Fruit fly (Drosophila melanogaster) whole organism, embryonic: ENCODE results near the gene Ets97D.

Source experiments
- CG12391 ChIP-seq: fragments of 200-800 bp; sonication (Bioruptor generic); optimal IDR thresholded peaks from 3 replicates; lab custom pipeline; 2018; ENCODE audit warnings: missing biosample characterization, mild to moderate bottlenecking, missing genetic modification characterization, moderate library complexity
- CG12769 ChIP-seq: fragments of 200-800 bp; sonication (Bioruptor generic); optimal IDR thresholded peaks from 2 replicates; lab custom pipeline; 2019; ENCODE audit warnings: missing biosample characterization, mild to moderate bottlenecking, missing genetic modification characterization, moderate library complexity
- CG13123 ChIP-seq: fragments of 200-800 bp; sonication (Bioruptor generic); optimal IDR thresholded peaks from 2 replicates; lab custom pipeline; 2016; ENCODE audit warnings: missing biosample characterization, missing genetic modification characterization
- CG13894 ChIP-seq: fragments of 200-800 bp; sonication (Bioruptor generic); optimal IDR thresholded peaks from 3 replicates; lab custom pipeline; 2018; ENCODE audit warnings: missing biosample characterization, mild to moderate bottlenecking, missing genetic modification characterization, moderate library complexity
- CG14710 ChIP-seq: fragments of 200-800 bp; sonication (Bioruptor generic); optimal IDR thresholded peaks from 3 replicates; lab custom pipeline; 2019; ENCODE audit warnings: missing biosample characterization, mild to moderate bottlenecking, missing genetic modification characterization, moderate library complexity
- CG15514 ChIP-seq: fragments of 200-800 bp; sonication (Bioruptor generic); optimal IDR thresholded peaks from 3 replicates; lab custom pipeline; 2017; ENCODE audit warnings: missing biosample characterization, missing genetic modification characterization, mild to moderate bottlenecking, moderate library complexity, missing genetic modification reagents
- CG1602 ChIP-seq: fragments of 200-800 bp; sonication (Bioruptor generic); optimal IDR thresholded peaks from 3 replicates; lab custom pipeline; 2016; ENCODE audit warnings: missing biosample characterization, missing genetic modification characterization
- CG18476 ChIP-seq: fragments of 200-800 bp; sonication (Bioruptor generic); optimal IDR thresholded peaks from 2 replicates; lab custom pipeline; 2016; ENCODE audit warnings: missing biosample characterization, mild to moderate bottlenecking, missing genetic modification characterization
- CG18619 ChIP-seq: fragments of 200-800 bp; sonication (Bioruptor generic); optimal IDR thresholded peaks from 3 replicates; lab custom pipeline; 2017; ENCODE audit warnings: missing biosample characterization, mild to moderate bottlenecking, missing genetic modification characterization
- CG2202 ChIP-seq: fragments of 200-800 bp; sonication (Bioruptor generic); optimal IDR thresholded peaks from 2 replicates; lab custom pipeline; 2018; ENCODE audit warnings: missing biosample characterization, mild to moderate bottlenecking, missing genetic modification characterization
- CG2712 ChIP-seq: fragments of 200-800 bp; optimal IDR thresholded peaks from 3 replicates; lab custom pipeline; 2019; ENCODE audit warnings: missing biosample characterization, mild to moderate bottlenecking, missing genetic modification characterization, moderate library complexity
- CG31441 ChIP-seq: fragments of 200-800 bp; sonication (Bioruptor generic); IDR thresholded peaks from 2 replicates; pipeline ENCODE4 v1.3.6; 2022; ENCODE audit warnings: missing biosample characterization, missing genetic modification characterization
- CG32767 ChIP-seq: fragments of 200-800 bp; sonication (Bioruptor generic); IDR thresholded peaks from 2 replicates; pipeline ENCODE4 v1.3.6; 2022; ENCODE audit warnings: missing biosample characterization, missing genetic modification characterization
- CG3281 ChIP-seq: fragments of 200-800 bp; sonication (Bioruptor generic); optimal IDR thresholded peaks from 3 replicates; lab custom pipeline; 2017; ENCODE audit warnings: missing biosample characterization, mild to moderate bottlenecking, missing genetic modification characterization
- CG3407 ChIP-seq: fragments of 200-800 bp; sonication (Bioruptor generic); optimal IDR thresholded peaks from 2 replicates; lab custom pipeline; 2018; ENCODE audit warnings: missing biosample characterization, mild to moderate bottlenecking, missing genetic modification characterization
- CG4328 ChIP-seq: fragments of 200-800 bp; sonication (Bioruptor generic); optimal IDR thresholded peaks from 3 replicates; lab custom pipeline; 2017; ENCODE audit warnings: missing biosample characterization, missing genetic modification reagents, missing genetic modification characterization
- CG4424 ChIP-seq: fragments of 200-800 bp; sonication (Bioruptor generic); optimal IDR thresholded peaks from 3 replicates; lab custom pipeline; 2016; ENCODE audit warnings: missing biosample characterization, missing genetic modification characterization
- CG4617 ChIP-seq: fragments of 200-800 bp; sonication (Bioruptor generic); optimal IDR thresholded peaks from 3 replicates; lab custom pipeline; 2016; ENCODE audit warnings: missing biosample characterization, missing genetic modification characterization, borderline replicate concordance
- CG4730 ChIP-seq: fragments of 200-800 bp; sonication (Bioruptor generic); IDR thresholded peaks from 2 replicates; pipeline ENCODE4 v1.3.6; 2022; ENCODE audit warnings: missing biosample characterization, missing genetic modification characterization
- CG8290 ChIP-seq, 3 experiments: fragments of 200-800 bp; sonication (Bioruptor generic); optimal IDR thresholded peaks; 2 replicates each; lab custom pipeline; 2016 to 2019; ENCODE audit warnings: missing biosample characterization in 3 of 3, missing genetic modification characterization in 3 of 3, mild to moderate bottlenecking in 2 of 3, moderate library complexity in 1 of 3
- CG9797 ChIP-seq: fragments of 200-800 bp; sonication (Bioruptor generic); optimal IDR thresholded peaks from 3 replicates; lab custom pipeline; 2018; ENCODE audit warnings: missing biosample characterization, mild to moderate bottlenecking, missing genetic modification characterization
- Dip2 ChIP-seq: fragments of 200-800 bp; sonication (Bioruptor generic); IDR thresholded peaks from 2 replicates; pipeline ENCODE4 v1.3.6; 2022; ENCODE audit warnings: missing biosample characterization, missing genetic modification characterization
- Elba2 ChIP-seq: fragments of 200-800 bp; sonication (Bioruptor generic); optimal IDR thresholded peaks from 3 replicates; lab custom pipeline; 2016; ENCODE audit warnings: missing biosample characterization, missing genetic modification characterization
- Fer1 ChIP-seq: fragments of 200-800 bp; sonication (Bioruptor generic); optimal IDR thresholded peaks from 2 replicates; lab custom pipeline; 2017; ENCODE audit warnings: missing biosample characterization, mild to moderate bottlenecking, missing genetic modification characterization
- Hand ChIP-seq: fragments of 200-800 bp; sonication (Bioruptor generic); optimal IDR thresholded peaks from 2 replicates; lab custom pipeline; 2017; ENCODE audit warnings: mild to moderate bottlenecking, missing biosample characterization, missing genetic modification reagents, missing genetic modification characterization
- Hmr ChIP-seq: fragments of 200-800 bp; sonication (Bioruptor generic); optimal IDR thresholded peaks from 3 replicates; lab custom pipeline; 2017; ENCODE audit warnings: mild to moderate bottlenecking, missing biosample characterization, missing genetic modification reagents, missing genetic modification characterization
- Med ChIP-seq: fragments of 200-800 bp; sonication (Bioruptor generic); peaks from one replicate; lab custom pipeline; 2016; ENCODE audit warnings: missing biosample characterization, missing genetic modification characterization, mild to moderate bottlenecking, inconsistent platforms, moderate library complexity
- Scr ChIP-seq: fragments of 200-800 bp; sonication (Bioruptor generic); IDR thresholded peaks from 2 replicates; pipeline ENCODE4 v1.3.6; 2022; ENCODE audit warnings: missing biosample characterization, missing genetic modification characterization; ENCODE audit not compliant: partially characterized antibody
- Sox102F ChIP-seq: fragments of 200-800 bp; sonication (Bioruptor generic); optimal IDR thresholded peaks from 2 replicates; lab custom pipeline; 2018; ENCODE audit warnings: missing biosample characterization, mild to moderate bottlenecking, missing genetic modification characterization, moderate library complexity
- abd-A ChIP-seq: fragments of 200-800 bp; sonication (Bioruptor generic); optimal IDR thresholded peaks from 3 replicates; lab custom pipeline; 2019; ENCODE audit warnings: missing biosample characterization, mild to moderate bottlenecking, missing genetic modification characterization, moderate library complexity
- ap ChIP-seq: fragments of 200-800 bp; sonication (Bioruptor generic); IDR thresholded peaks from 2 replicates; pipeline ENCODE4 v1.3.6; 2022; ENCODE audit warnings: missing biosample characterization, missing genetic modification characterization
- ash1 ChIP-seq: fragments of 200-800 bp; sonication (Bioruptor generic); optimal IDR thresholded peaks from 2 replicates; lab custom pipeline; 2018; ENCODE audit warnings: missing biosample characterization, mild to moderate bottlenecking, missing genetic modification characterization
- bab2 ChIP-seq: fragments of 200-800 bp; sonication (Bioruptor generic); optimal IDR thresholded peaks from 2 replicates; lab custom pipeline; 2016; ENCODE audit warnings: missing biosample characterization, missing genetic modification characterization
- bigmax ChIP-seq: fragments of 200-800 bp; sonication (Bioruptor generic); optimal IDR thresholded peaks from 2 replicates; lab custom pipeline; 2018; ENCODE audit warnings: missing biosample characterization, mild to moderate bottlenecking, missing genetic modification characterization
- bsh ChIP-seq, 2 experiments: fragments of 200-800 bp; sonication (Bioruptor generic); optimal IDR thresholded peaks; 2 replicates each; lab custom pipeline; 2017 to 2018; ENCODE audit warnings: mild to moderate bottlenecking in 2 of 2, missing biosample characterization in 2 of 2, missing genetic modification characterization in 2 of 2, moderate library complexity in 1 of 2
- chinmo ChIP-seq: fragments of 200-800 bp; sonication (Bioruptor generic); IDR thresholded peaks from 4 replicates; pipeline ENCODE4 v1.3.6; 2022; ENCODE audit warnings: missing biosample characterization, missing genetic modification characterization; ENCODE audit not compliant: partially characterized antibody
- corto ChIP-seq: fragments of 200-800 bp; sonication (Bioruptor generic); optimal IDR thresholded peaks from 2 replicates; lab custom pipeline; 2016; ENCODE audit warnings: missing biosample characterization, mild to moderate bottlenecking, missing genetic modification characterization, moderate library complexity
- dysf ChIP-seq: fragments of 200-800 bp; sonication (Bioruptor generic); IDR thresholded peaks from 3 replicates; pipeline ENCODE4 v1.3.6; 2022; ENCODE audit warnings: missing biosample characterization, missing genetic modification characterization
- gsb-n ChIP-seq: fragments of 200-800 bp; sonication (Bioruptor generic); optimal IDR thresholded peaks from 3 replicates; lab custom pipeline; 2018; ENCODE audit warnings: missing biosample characterization, mild to moderate bottlenecking, missing genetic modification characterization
- jigr1 ChIP-seq: fragments of 200-800 bp; sonication (Bioruptor generic); IDR thresholded peaks from 3 replicates; pipeline ENCODE4 v1.3.6; 2022; ENCODE audit warnings: missing biosample characterization, missing genetic modification characterization
- nmo ChIP-seq: fragments of 200-800 bp; sonication (Bioruptor generic); optimal IDR thresholded peaks from 2 replicates; lab custom pipeline; 2018; ENCODE audit warnings: missing biosample characterization, mild to moderate bottlenecking, missing genetic modification characterization, moderate library complexity
- p53 ChIP-seq: fragments of 200-800 bp; sonication (Bioruptor generic); optimal IDR thresholded peaks from 2 replicates; lab custom pipeline; 2016; ENCODE audit warnings: missing biosample characterization, missing genetic modification characterization
- phol ChIP-seq: fragments of 200-800 bp; sonication (Bioruptor generic); optimal IDR thresholded peaks from 3 replicates; lab custom pipeline; 2018; ENCODE audit warnings: missing biosample characterization, mild to moderate bottlenecking, missing genetic modification characterization, moderate library complexity
- run ChIP-seq: fragments of 200-800 bp; sonication (Bioruptor generic); optimal IDR thresholded peaks from 3 replicates; lab custom pipeline; 2018; ENCODE audit warnings: missing biosample characterization, mild to moderate bottlenecking, missing genetic modification characterization
- scrt ChIP-seq: fragments of 200-800 bp; sonication (Bioruptor generic); optimal IDR thresholded peaks from 2 replicates; lab custom pipeline; 2018; ENCODE audit warnings: missing biosample characterization, mild to moderate bottlenecking, missing genetic modification characterization, moderate library complexity
- sd ChIP-seq: fragments of 200-800 bp; sonication (Bioruptor generic); optimal IDR thresholded peaks from 3 replicates; lab custom pipeline; 2018; ENCODE audit warnings: missing biosample characterization, mild to moderate bottlenecking, missing genetic modification characterization, moderate library complexity
- sens-2 ChIP-seq: fragments of 200-800 bp; sonication (Bioruptor generic); IDR thresholded peaks from 2 replicates; pipeline ENCODE4 v1.3.6; 2022; ENCODE audit warnings: missing biosample characterization, missing genetic modification characterization
- shn ChIP-seq: fragments of 200-800 bp; sonication (Bioruptor generic); optimal IDR thresholded peaks from 3 replicates; lab custom pipeline; 2016; ENCODE audit warnings: missing biosample characterization, missing genetic modification characterization

Gene Ets97D

dm6 chr3R:26928424-26928823 lies 15.7 kb upstream of the Ets97D start (continued):
- TF ChIP-seq CG3281 (GFP tag; lab: Kevin White, UChicago): peak; percentile 32

- no peak for TF ChIP-seq CG18476 (GFP tag; lab: Kevin White, UChicago)
- peak; percentile 74 for TF ChIP-seq CG12769
- TF ChIP-seq Hmr (GFP tag; lab: Kevin White, UChicago): no peak
- TF ChIP-seq scrt: no peak
- no peak for TF ChIP-seq CG13123
- TF ChIP-seq jigr1: no peak
- TF ChIP-seq abd-A: peak; percentile 58
- no peak for TF ChIP-seq CG8290 (GFP tag; optimal IDR thresholded peaks at IDR 0.05; lab: Kevin White, UChicago)
- TF ChIP-seq CG8290 (tag; optimal IDR thresholded peaks at IDR 0.05; lab: Kevin White, UChicago): no peak
- no peak for TF ChIP-seq nmo (GFP tag; lab: Kevin White, UChicago)
- no peak for TF ChIP-seq gsb-n (tag; lab: Kevin White, UChicago)
- no peak for TF ChIP-seq Scr (GFP tag; lab: Robert Waterston, UW)
- TF ChIP-seq Dip2 (GFP tag; lab: Robert Waterston, UW): no peak
- TF ChIP-seq CG18619 (GFP tag; lab: Kevin White, UChicago): no peak
- TF ChIP-seq corto (GFP tag; lab: Kevin White, UChicago): no peak
- TF ChIP-seq Med (GFP tag; lab: Kevin White, UChicago): peak; percentile 40
- TF ChIP-seq sd (tag; lab: Kevin White, UChicago): peak; percentile 9
- TF ChIP-seq CG4730 (GFP tag; lab: Robert Waterston, UW): no peak
- TF ChIP-seq p53: no peak
- no peak for TF ChIP-seq CG32767
- TF ChIP-seq CG13894 (tag; lab: Kevin White, UChicago): peak; percentile 76
- TF ChIP-seq CG4328 (GFP tag; lab: Kevin White, UChicago): no peak
- no peak for TF ChIP-seq Hand (GFP tag; lab: Kevin White, UChicago)
- no peak for TF ChIP-seq shn (GFP tag; lab: Kevin White, UChicago)
- TF ChIP-seq CG3407 (GFP tag; lab: Kevin White, UChicago): no peak
- peak; percentile 81; the same call in 1 of the 4 replicates for TF ChIP-seq chinmo (GFP tag; lab: Robert Waterston, UW)
- TF ChIP-seq CG1602 (GFP tag; lab: Kevin White, UChicago): no peak
Measured at dm6 chr3R:26926477-26926876, 13.8 kb upstream of the Ets97D start.

- TF ChIP-seq CG9797 (no peak), ap (GFP tag; lab: Robert Waterston, UW) (0 out of 2 replicates have a peak, but pooled peaks have one; percentile 25), CG2202 (peak; percentile 32), bigmax (GFP tag; lab: Kevin White, UChicago) (peak; percentile 15), CG12391 (tag; lab: Kevin White, UChicago) (peak; percentile 32), sens-2 (GFP tag; lab: Robert Waterston, UW) (no peak), CG4617 (GFP tag; lab: Kevin White, UChicago) (no peak), ash1 (no peak), bab2 (peak; percentile 60), Sox102F (peak; percentile 60), run (peak; percentile 67), Med (GFP tag; lab: Kevin White, UChicago) (peak; percentile 78), Fer1 (GFP tag; lab: Kevin White, UChicago) (peak; percentile 74), CG15514 (GFP tag; lab: Kevin White, UChicago) (peak; percentile 29), CG4424 (GFP tag; lab: Kevin White, UChicago) (peak; percentile 48), CG14710 (peak; percentile 25), Elba2 (GFP tag; lab: Kevin White, UChicago) (no peak), bsh (GFP tag; optimal IDR thresholded peaks at IDR 0.05; lab: Kevin White, UChicago) (peak in 1 of 2 experiments; percentile 27), phol (tag; lab: Kevin White, UChicago) (peak; percentile 53), CG2712 (tag; lab: Kevin White, UChicago) (peak; percentile 40), CG31441 (GFP tag; lab: Robert Waterston, UW) (peak; percentile 48), dysf (GFP tag; lab: Robert Waterston, UW) (peak; percentile 29; the same call in 1 of the 3 replicates)
Measured at dm6 chr3R:26923830-26924333, 11.2 kb upstream of the Ets97D start.
